Comparison of ENCODE assay signal across 5 worm cellular contexts in the genomic region with DNA sequence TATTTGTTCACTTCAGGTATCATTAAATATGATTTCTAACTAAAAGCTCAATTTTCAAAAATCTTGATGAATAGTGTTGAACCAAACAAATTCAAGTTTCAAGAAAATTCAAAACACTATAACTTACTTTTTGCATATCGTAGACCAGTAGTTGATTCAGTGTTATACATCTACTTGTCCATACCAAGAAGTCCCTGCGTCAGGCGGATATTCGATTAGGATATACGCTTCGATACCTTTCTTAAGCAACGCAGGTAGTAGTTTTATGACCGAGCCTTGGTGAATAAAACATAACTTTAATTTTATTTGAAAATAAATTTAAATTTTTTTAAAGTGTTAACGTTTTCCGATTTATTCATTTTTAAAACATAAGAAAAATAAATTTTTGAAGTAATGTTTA.
TF ChIP-seq lines count a peak whose summit lies in the region.

No protein-coding gene starts in this region.

TF ChIP-seq in whole organism, L1 larva, 84 proteins besides CTCF, POLR2A, EP300 and RAD21:
- TF ChIP-seq ama-1 (optimal IDR thresholded peaks at IDR 0.05; lab: Kevin White, UChicago), result peak; percentile 8
- peak; percentile 55 for TF ChIP-seq nhr-71 (tag; optimal IDR thresholded peaks at IDR 0.05; lab: Kevin White, UChicago)
- no peak for TF ChIP-seq ztf-11 (tag; optimal IDR thresholded peaks at IDR 0.05; lab: Kevin White, UChicago)
- TF ChIP-seq efl-1 (optimal IDR thresholded peaks at IDR 0.05; lab: Kevin White, UChicago), result no peak
- peak in 1 of 2 experiments; percentile 37 for TF ChIP-seq efl-1 (GFP tag; optimal IDR thresholded peaks at IDR 0.05 in 1 of 2; lab: Kevin White, UChicago)
- peak; percentile 70 for TF ChIP-seq fkh-8 (tag; optimal IDR thresholded peaks at IDR 0.05; lab: Kevin White, UChicago)
- peak; percentile 37 for TF ChIP-seq nhr-47 (tag; optimal IDR thresholded peaks at IDR 0.05; lab: Kevin White, UChicago)
- TF ChIP-seq snpc-4 (tag; optimal IDR thresholded peaks at IDR 0.05; lab: Kevin White, UChicago), result no peak
- no peak for TF ChIP-seq tlp-1 (tag; optimal IDR thresholded peaks at IDR 0.05; lab: Kevin White, UChicago)
- TF ChIP-seq mef-2 (tag; optimal IDR thresholded peaks at IDR 0.05; lab: Kevin White, UChicago), result no peak
- TF ChIP-seq ztf-4 (tag; optimal IDR thresholded peaks at IDR 0.05; lab: Kevin White, UChicago), result peak; percentile 28
- no peak for TF ChIP-seq lir-3 (tag; optimal IDR thresholded peaks at IDR 0.05; lab: Kevin White, UChicago; ENCODE audit: poor library complexity)
- TF ChIP-seq lin-14 (GFP tag; optimal IDR thresholded peaks at IDR 0.05; lab: Kevin White, UChicago), result peak; percentile 20

TF ChIP-seq in whole organism, L2 larva, 48 proteins besides CTCF, POLR2A, EP300 and RAD21:
- TF ChIP-seq ceh-16 (tag; optimal IDR thresholded peaks at IDR 0.05; lab: Kevin White, UChicago) (no peak), lin-13 (GFP tag; optimal IDR thresholded peaks at IDR 0.05; lab: Kevin White, UChicago) (peak; percentile 14), lsy-2 (tag; optimal IDR thresholded peaks at IDR 0.05; lab: Kevin White, UChicago) (peak in 1 of 2 experiments; percentile 20)

TF ChIP-seq in whole organism, L3 larva, 47 proteins besides CTCF, POLR2A, EP300 and RAD21:
- TF ChIP-seq ceh-9 (tag; optimal IDR thresholded peaks at IDR 0.05; lab: Kevin White, UChicago) (no peak), nhr-43 (tag; optimal IDR thresholded peaks at IDR 0.05; lab: Kevin White, UChicago; ENCODE audit: poor library complexity, severe bottlenecking) (peak; percentile 18), ama-1 (optimal IDR thresholded peaks at IDR 0.05; lab: Kevin White, UChicago) (peak; percentile 26)

TF ChIP-seq in whole organism, L4 larva, 104 proteins besides CTCF, POLR2A, EP300 and RAD21:
- TF ChIP-seq lsy-2 (tag; optimal IDR thresholded peaks at IDR 0.05; lab: Kevin White, UChicago), result peak in 1 of 2 experiments; percentile 28
- TF ChIP-seq nhr-6 (tag; optimal IDR thresholded peaks at IDR 0.05; lab: Kevin White, UChicago), result no peak
- TF ChIP-seq mep-1 (tag; optimal IDR thresholded peaks at IDR 0.05; lab: Kevin White, UChicago), result peak; percentile 35
TF ChIP-seq in whole organism, L4 larva: peak in this region for 2.

TF ChIP-seq in whole organism, young adult, 124 proteins besides CTCF, POLR2A, EP300 and RAD21:
- TF ChIP-seq snpc-4 (GFP tag; optimal IDR thresholded peaks at IDR 0.05; lab: Kevin White, UChicago) (no peak), snpc-4 (tag; optimal IDR thresholded peaks at IDR 0.05; lab: Kevin White, UChicago) (no peak), nfyb-1 (GFP tag; IDR thresholded peaks at IDR 0.05; lab: Robert Waterston, UW) (0 out of 2 replicates have a peak, but pooled peaks have one; percentile 35), lin-54 (GFP tag; optimal IDR thresholded peaks at IDR 0.05; lab: Kevin White, UChicago) (no peak), D2030.7 (GFP tag; IDR thresholded peaks at IDR 0.05; lab: Robert Waterston, UW) (no peak)
